Worm (Caenorhabditis elegans) whole organism, young adult: ENCODE measurements around the gene flp-15.
A peak's percentile ranks its signal among the peaks of the same experiment; 100 is the strongest.

Source experiments
- C06A6.2 ChIP-seq: fragments of 200-800 bp; sonication (Bioruptor generic); conservative IDR thresholded peaks from 2 replicates; pipeline ENCODE4 v1.3.6; 2022; ENCODE audit warnings: missing genetic modification characterization, missing compliant biosample characterization
- F33H1.4 ChIP-seq: fragments of 200-800 bp; sonication (Bioruptor generic); IDR thresholded peaks from 2 replicates; pipeline ENCODE4 v1.3.6; 2022; ENCODE audit warnings: missing genetic modification reagents, missing genetic modification characterization, missing compliant biosample characterization
- Y79H2A.3 ChIP-seq: fragments of 200-800 bp; sonication (Bioruptor generic); conservative IDR thresholded peaks from 2 replicates; pipeline ENCODE4 v1.3.6; 2022; ENCODE audit warnings: missing genetic modification reagents, missing genetic modification characterization, missing compliant biosample characterization
- aptf-3 ChIP-seq: fragments of 200-800 bp; sonication (Bioruptor generic); IDR thresholded peaks from 2 replicates; pipeline ENCODE4 v1.3.6; 2022; ENCODE audit warnings: missing genetic modification characterization, missing compliant biosample characterization
- athp-1 ChIP-seq: sonication (generic microtip); optimal IDR thresholded peaks from 2 replicates; lab custom pipeline; 2017; ENCODE audit warnings: mild to moderate bottlenecking, missing genetic modification characterization, missing compliant biosample characterization
- attf-3 ChIP-seq: fragments of 200-800 bp; sonication (Bioruptor generic); conservative IDR thresholded peaks from 2 replicates; pipeline ENCODE4 v1.3.6; 2022; ENCODE audit warnings: missing genetic modification reagents, missing genetic modification characterization, missing compliant biosample characterization
- attf-5 ChIP-seq: fragments of 200-800 bp; sonication (Bioruptor generic); optimal IDR thresholded peaks from 2 replicates; lab custom pipeline; 2018; ENCODE audit warnings: mild to moderate bottlenecking, missing genetic modification characterization, missing compliant biosample characterization
- attf-6 ChIP-seq: fragments of 200-800 bp; sonication (Bioruptor generic); IDR thresholded peaks from 2 replicates; pipeline ENCODE4 v1.3.6; 2022; ENCODE audit warnings: missing genetic modification reagents, missing genetic modification characterization, missing compliant biosample characterization
- cebp-1 ChIP-seq, 2 experiments: fragments of 200-800 bp in 1 of 2; sonication (Bioruptor generic) in 1 of 2; sonication (generic microtip) in 1 of 2; IDR thresholded peaks in 1 of 2; optimal IDR thresholded peaks in 1 of 2; 2 replicates each; pipeline versions ENCODE4 v1.3.6 to Lab custom; 2017 to 2022; ENCODE audit warnings: missing compliant biosample characterization in 2 of 2, missing genetic modification characterization in 2 of 2, mild to moderate bottlenecking in 1 of 2, missing genetic modification reagents in 1 of 2, moderate library complexity in 1 of 2
- ceh-40 ChIP-seq: fragments of 200-800 bp; sonication (Bioruptor generic); IDR thresholded peaks from 2 replicates; pipeline ENCODE4 v1.3.6; 2022; ENCODE audit warnings: missing genetic modification characterization, missing compliant biosample characterization
- ceh-79 ChIP-seq: sonication (generic microtip); optimal IDR thresholded peaks from 2 replicates; lab custom pipeline; 2017; ENCODE audit warnings: mild to moderate bottlenecking, missing genetic modification characterization, missing compliant biosample characterization
- dox-1 ChIP-seq: fragments of 200-800 bp; sonication (Bioruptor generic); IDR thresholded peaks from 2 replicates; pipeline ENCODE4 v1.3.6; 2022; ENCODE audit warnings: missing genetic modification reagents, missing genetic modification characterization, missing compliant biosample characterization
- dpff-1 ChIP-seq: sonication (generic microtip); optimal IDR thresholded peaks from 2 replicates; lab custom pipeline; 2017; ENCODE audit warnings: mild to moderate bottlenecking, missing genetic modification characterization, missing compliant biosample characterization
- ets-4 ChIP-seq: fragments of 200-800 bp; sonication (Bioruptor generic); optimal IDR thresholded peaks from 2 replicates; lab custom pipeline; 2018; ENCODE audit warnings: mild to moderate bottlenecking, missing genetic modification characterization, missing compliant biosample characterization
- fkh-3 ChIP-seq: sonication (generic microtip); optimal IDR thresholded peaks from 2 replicates; lab custom pipeline; 2016; ENCODE audit warnings: mild to moderate bottlenecking, missing genetic modification characterization, missing compliant biosample characterization
- hmg-20 ChIP-seq: fragments of 200-800 bp; sonication (Bioruptor generic); IDR thresholded peaks from 2 replicates; pipeline ENCODE4 v1.3.6; 2022; ENCODE audit warnings: missing genetic modification reagents, missing genetic modification characterization, missing compliant biosample characterization
- hrde-1 ChIP-seq: sonication (generic microtip); optimal IDR thresholded peaks from 2 replicates; lab custom pipeline; 2016; ENCODE audit warnings: missing genetic modification characterization, mild to moderate bottlenecking, missing compliant biosample characterization, moderate library complexity, missing genotype, missing genetic modification reagents, borderline replicate concordance
- lin-40 ChIP-seq: sonication (generic microtip); optimal IDR thresholded peaks from 2 replicates; lab custom pipeline; 2016; ENCODE audit warnings: missing genetic modification characterization, mild to moderate bottlenecking, missing compliant biosample characterization, missing genotype, missing genetic modification reagents
- madf-3 ChIP-seq: fragments of 200-800 bp; sonication (Bioruptor generic); IDR thresholded peaks from 2 replicates; pipeline ENCODE4 v1.3.6; 2022; ENCODE audit warnings: missing genetic modification reagents, missing genetic modification characterization, missing compliant biosample characterization
- mel-28 ChIP-seq: sonication (generic microtip); optimal IDR thresholded peaks from 2 replicates; lab custom pipeline; 2016; ENCODE audit warnings: borderline replicate concordance, mild to moderate bottlenecking, missing genetic modification characterization, missing compliant biosample characterization
- mxl-1 ChIP-seq: sonication (generic microtip); optimal IDR thresholded peaks from 2 replicates; lab custom pipeline; 2016; ENCODE audit warnings: missing genetic modification characterization, missing compliant biosample characterization
- nfya-1 ChIP-seq: sonication (generic microtip); optimal IDR thresholded peaks from 2 replicates; lab custom pipeline; 2017; ENCODE audit warnings: antibody characterized with exemption, missing compliant biosample characterization, missing genetic modification characterization, borderline replicate concordance; ENCODE audit not compliant: insufficient read depth
- nfya-2 ChIP-seq: fragments of 200-800 bp; sonication (Bioruptor generic); IDR thresholded peaks from 2 replicates; pipeline ENCODE4 v1.3.6; 2022; ENCODE audit warnings: missing genetic modification reagents, missing genetic modification characterization, missing compliant biosample characterization
- nhr-80 ChIP-seq: sonication (generic microtip); optimal IDR thresholded peaks from 2 replicates; lab custom pipeline; 2016; ENCODE audit warnings: missing genetic modification characterization, missing compliant biosample characterization
- nhr-90 ChIP-seq: sonication (generic microtip); optimal IDR thresholded peaks from 2 replicates; lab custom pipeline; 2016; ENCODE audit warnings: missing genotype, mild to moderate bottlenecking, missing genetic modification characterization, missing compliant biosample characterization
- repo-1 ChIP-seq: sonication (generic microtip); optimal IDR thresholded peaks from 2 replicates; lab custom pipeline; 2017; ENCODE audit warnings: mild to moderate bottlenecking, missing genetic modification characterization, missing compliant biosample characterization
- tbx-9 ChIP-seq: sonication (generic microtip); optimal IDR thresholded peaks from 2 replicates; lab custom pipeline; 2016; ENCODE audit warnings: borderline replicate concordance, missing genetic modification characterization, inconsistent platforms, missing compliant biosample characterization
- zim-3 ChIP-seq: sonication (generic microtip); optimal IDR thresholded peaks from 2 replicates; lab custom pipeline; 2017; ENCODE audit warnings: mild to moderate bottlenecking, missing genetic modification characterization, moderate library complexity, missing compliant biosample characterization
- ztf-22 ChIP-seq: fragments of 200-800 bp; sonication (Bioruptor generic); optimal IDR thresholded peaks from 2 replicates; lab custom pipeline; 2018; ENCODE audit warnings: mild to moderate bottlenecking, missing genetic modification characterization, moderate library complexity, missing compliant biosample characterization

flp-15 gene

ce11 chrIII:13678761-13679495 is 11.3 kb upstream of the flp-15 start, which contains the start of gene sid-2:
Gene sid-2, plus strand, starts transcription at chrIII:13679445.
- no peak for TF ChIP-seq ztf-22 (GFP tag; lab: Kevin White, UChicago)
- TF ChIP-seq nhr-80 (tag; lab: Kevin White, UChicago): peak; percentile 41
- TF ChIP-seq repo-1 (tag; lab: Kevin White, UChicago): no peak

ce11 chrIII:13672654-13673330 is 5.2 kb upstream of the flp-15 start, which contains the start of gene aqp-11:
Gene aqp-11, plus strand, starts transcription at chrIII:13673280.
- TF ChIP-seq lin-40 (tag; lab: Kevin White, UChicago) (no peak), Y79H2A.3 (GFP tag; lab: Robert Waterston, UW) (no peak), nhr-80 (tag; lab: Kevin White, UChicago) (peak; percentile 63), tbx-9 (tag; lab: Kevin White, UChicago) (no peak)

ce11 chrIII:13669519-13669918 is 1.9 kb upstream of the flp-15 start:
- no peak for TF ChIP-seq madf-3
- no peak for TF ChIP-seq nfya-1 (tag; lab: Kevin White, UChicago)
- no peak for TF ChIP-seq nhr-90 (tag; lab: Kevin White, UChicago)
- no peak for TF ChIP-seq dox-1 (GFP tag; lab: Robert Waterston, UW)
- TF ChIP-seq attf-6: no peak
- no peak for TF ChIP-seq fkh-3 (tag; lab: Kevin White, UChicago)
- no peak for TF ChIP-seq aptf-3 (GFP tag; lab: Robert Waterston, UW)
- no peak for TF ChIP-seq zim-3 (tag; lab: Kevin White, UChicago)
- TF ChIP-seq nfya-2 (GFP tag; lab: Robert Waterston, UW): no peak
- TF ChIP-seq hmg-20 (GFP tag; lab: Robert Waterston, UW): no peak
- TF ChIP-seq F33H1.4 (GFP tag; lab: Robert Waterston, UW): no peak
- TF ChIP-seq athp-1: no peak
- TF ChIP-seq attf-3: no peak

ce11 chrIII:13666406-13666805 is 1.2 kb downstream of the flp-15 start:
- TF ChIP-seq cebp-1 (GFP tag; IDR thresholded peaks at IDR 0.05; lab: Robert Waterston, UW): no peak
- TF ChIP-seq cebp-1 (tag; optimal IDR thresholded peaks at IDR 0.05; lab: Kevin White, UChicago): no peak
- TF ChIP-seq athp-1: no peak
- TF ChIP-seq ceh-79 (tag; lab: Kevin White, UChicago): no peak
- no peak for TF ChIP-seq hmg-20 (GFP tag; lab: Robert Waterston, UW)
- TF ChIP-seq mxl-1: no peak
- no peak for TF ChIP-seq hrde-1 (tag; lab: Kevin White, UChicago)
- no peak for TF ChIP-seq C06A6.2
- TF ChIP-seq attf-5: no peak
- no peak for TF ChIP-seq ets-4 (GFP tag; lab: Kevin White, UChicago)
- TF ChIP-seq dpff-1 (tag; lab: Kevin White, UChicago): no peak
- no peak for TF ChIP-seq ceh-40 (GFP tag; lab: Robert Waterston, UW)

ce11 chrIII:13660123-13660522 is 7.5 kb downstream of the flp-15 start:
- TF ChIP-seq hmg-20 (GFP tag; lab: Robert Waterston, UW) (no peak), mel-28 (tag; lab: Kevin White, UChicago) (no peak), repo-1 (tag; lab: Kevin White, UChicago) (no peak)
